Worm (Caenorhabditis elegans): ENCODE measurements around the gene srv-26.

DNA sequence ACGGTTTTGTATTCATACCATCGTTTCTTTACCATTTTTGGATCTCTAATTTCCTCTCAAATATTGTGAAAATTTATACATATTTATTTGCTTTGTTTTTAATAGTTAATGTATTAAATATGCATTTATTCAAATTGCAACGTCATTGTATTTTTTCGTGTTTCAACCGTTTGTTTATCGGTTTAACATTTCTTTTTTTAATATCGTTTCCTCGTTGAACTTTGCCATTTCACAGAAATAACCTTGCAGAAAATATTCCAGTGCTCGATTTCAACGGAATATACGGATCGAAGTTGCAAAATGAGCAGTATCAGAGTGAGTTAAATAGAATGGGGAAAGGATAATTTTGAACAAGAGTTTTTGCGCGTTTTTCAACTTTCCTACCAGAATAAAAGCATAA is 27.7 kb upstream of the srv-26 start, which contains the start of gene seu-1:
- TF ChIP-seq dao-5 (tag; optimal IDR thresholded peaks at IDR 0.05) (no peak), him-1 (tag; optimal IDR thresholded peaks at IDR 0.05) (no peak), W03F9.2 (tag; optimal IDR thresholded peaks at IDR 0.05) (no peak)
